Worm (Caenorhabditis elegans) whole organism, L4 larva: ENCODE measurements around the gene sra-33.

ENCODE experiments used
- F37D6.2 ChIP-seq: sonication (generic microtip); optimal IDR thresholded peaks from 2 replicates; lab custom pipeline; 2016; ENCODE audit warnings: mild to moderate bottlenecking, missing genetic modification characterization, missing compliant biosample characterization
- T26A8.4 ChIP-seq: fragments of 200-800 bp; sonication (Bioruptor generic); IDR thresholded peaks from 2 replicates; pipeline ENCODE4 v1.3.6; 2022; ENCODE audit warnings: missing genetic modification characterization, missing compliant biosample characterization
- Y5F2A.4 ChIP-seq: fragments of 200-800 bp; sonication (Bioruptor generic); optimal IDR thresholded peaks from 2 replicates; lab custom pipeline; 2018; ENCODE audit warnings: mild to moderate bottlenecking, missing genetic modification characterization, missing compliant biosample characterization
- aly-2 ChIP-seq: sonication (generic microtip); optimal IDR thresholded peaks from 2 replicates; lab custom pipeline; 2018; ENCODE audit warnings: missing biosample characterization, missing genetic modification characterization
- ceh-20 ChIP-seq: fragments of 200-800 bp; sonication (Bioruptor generic); IDR thresholded peaks from 2 replicates; pipeline ENCODE4 v1.3.6; 2022; ENCODE audit warnings: missing genetic modification reagents, missing genetic modification characterization, missing compliant biosample characterization
- ceh-62 ChIP-seq: sonication (generic microtip); optimal IDR thresholded peaks from 2 replicates; lab custom pipeline; 2017; ENCODE audit warnings: missing biosample characterization, missing genetic modification characterization
- ces-1 ChIP-seq: fragments of 150-350 bp; sonication (generic microtip); optimal IDR thresholded peaks from 4 replicates; lab custom pipeline; 2014; ENCODE audit warnings: missing biosample characterization, missing genetic modification reagents, missing genetic modification characterization
- daf-16 ChIP-seq, 3 experiments: sonication (generic microtip); optimal IDR thresholded peaks; 2 replicates each; lab custom pipeline; 2016 to 2017; ENCODE audit warnings: missing genetic modification characterization in 3 of 3, missing genetic modification reagents in 3 of 3, mild to moderate bottlenecking in 2 of 3, missing compliant biosample characterization in 2 of 3, missing biosample characterization in 1 of 3, moderate library complexity in 1 of 3
- daf-8 ChIP-seq: fragments of 200-800 bp; sonication (Bioruptor generic); IDR thresholded peaks from 2 replicates; pipeline ENCODE4 v1.3.6; 2022; ENCODE audit warnings: missing genetic modification characterization, missing compliant biosample characterization
- dmd-6 ChIP-seq: fragments of 200-800 bp; sonication (Bioruptor generic); IDR thresholded peaks from 2 replicates; pipeline ENCODE4 v1.3.6; 2022; ENCODE audit warnings: missing genetic modification reagents, missing genetic modification characterization, missing compliant biosample characterization
- dmd-9 ChIP-seq: fragments of 200-800 bp; sonication (Bioruptor generic); IDR thresholded peaks from 2 replicates; pipeline ENCODE4 v1.3.6; 2022; ENCODE audit warnings: missing genetic modification reagents, missing genetic modification characterization, missing compliant biosample characterization
- dpl-1 ChIP-seq: fragments of 150-350 bp; optimal IDR thresholded peaks from 2 replicates; lab custom pipeline; 2014; ENCODE audit warnings: missing biosample characterization, missing genetic modification reagents, missing genetic modification characterization
- dve-1 ChIP-seq: sonication (generic microtip); optimal IDR thresholded peaks from 2 replicates; lab custom pipeline; 2017; ENCODE audit warnings: antibody characterized with exemption, mild to moderate bottlenecking, missing genetic modification characterization, missing compliant biosample characterization; ENCODE audit not compliant: insufficient read depth
- egl-27 ChIP-seq: sonication (generic microtip); optimal IDR thresholded peaks from 3 replicates; lab custom pipeline; 2017; ENCODE audit warnings: missing biosample characterization, missing genetic modification reagents, missing genetic modification characterization
- hlh-30 ChIP-seq: sonication (generic microtip); optimal IDR thresholded peaks from 2 replicates; lab custom pipeline; 2017; ENCODE audit warnings: antibody characterized with exemption, mild to moderate bottlenecking, missing genetic modification characterization, missing compliant biosample characterization; ENCODE audit not compliant: insufficient read depth
- lin-13 ChIP-seq: fragments of 150-350 bp; optimal IDR thresholded peaks from 2 replicates; lab custom pipeline; 2014; ENCODE audit warnings: missing biosample characterization, missing genetic modification reagents, missing genetic modification characterization
- lin-15B ChIP-seq: fragments of 150-350 bp; sonication (generic microtip); optimal IDR thresholded peaks from 3 replicates; lab custom pipeline; 2014; ENCODE audit warnings: missing biosample characterization, missing genetic modification characterization
- madf-5 ChIP-seq, 2 experiments: fragments of 200-800 bp; sonication (Bioruptor generic); IDR thresholded peaks; 2 replicates each; pipeline ENCODE4 v1.3.6; 2022; ENCODE audit warnings: missing compliant biosample characterization in 2 of 2, missing genetic modification characterization in 2 of 2
- madf-9 ChIP-seq: fragments of 200-800 bp; sonication (Bioruptor generic); conservative IDR thresholded peaks from 2 replicates; pipeline ENCODE4 v1.3.6; 2022; ENCODE audit warnings: missing genetic modification reagents, missing genetic modification characterization, missing compliant biosample characterization
- mdt-29 ChIP-seq: fragments of 200-800 bp; sonication (Bioruptor generic); IDR thresholded peaks from 2 replicates; pipeline ENCODE4 v1.3.6; 2022; ENCODE audit warnings: missing genetic modification reagents, missing genetic modification characterization, missing compliant biosample characterization
- mep-1 ChIP-seq: fragments of 150-350 bp; sonication (generic microtip); optimal IDR thresholded peaks from 3 replicates; lab custom pipeline; 2014; ENCODE audit warnings: missing biosample characterization, missing genetic modification characterization
- nhr-10 ChIP-seq: fragments of 150-350 bp; optimal IDR thresholded peaks from 2 replicates; lab custom pipeline; 2014; ENCODE audit warnings: missing biosample characterization, missing genetic modification characterization
- nhr-11 ChIP-seq: fragments of 150-350 bp; optimal IDR thresholded peaks from 2 replicates; lab custom pipeline; 2014; ENCODE audit warnings: missing biosample characterization, missing genetic modification characterization
- nhr-28 ChIP-seq: fragments of 150-350 bp; optimal IDR thresholded peaks from 2 replicates; lab custom pipeline; 2014; ENCODE audit warnings: missing biosample characterization, missing genetic modification characterization
- nhr-48 ChIP-seq: sonication (generic microtip); optimal IDR thresholded peaks from 2 replicates; lab custom pipeline; 2016; ENCODE audit warnings: mild to moderate bottlenecking, missing genetic modification characterization, missing compliant biosample characterization
- nhr-76 ChIP-seq: fragments of 150-350 bp; optimal IDR thresholded peaks from 2 replicates; lab custom pipeline; 2014; ENCODE audit warnings: missing biosample characterization, missing genetic modification characterization
- php-3 ChIP-seq: fragments of 200-800 bp; sonication (Bioruptor generic); IDR thresholded peaks from 2 replicates; pipeline ENCODE4 v1.3.6; 2022; ENCODE audit warnings: missing genetic modification reagents, missing genetic modification characterization, missing compliant biosample characterization
- pqm-1 ChIP-seq: sonication (generic microtip); optimal IDR thresholded peaks from 2 replicates; lab custom pipeline; 2017; ENCODE audit warnings: missing biosample characterization, missing genetic modification characterization
- rbr-2 ChIP-seq: sonication (generic microtip); optimal IDR thresholded peaks from 2 replicates; lab custom pipeline; 2016; ENCODE audit warnings: missing genotype, missing genetic modification characterization, missing compliant biosample characterization
- tra-1 ChIP-seq: fragments of 200-800 bp; sonication (Bioruptor generic); IDR thresholded peaks from 2 replicates; pipeline ENCODE4 v1.3.6; 2022; ENCODE audit warnings: missing genetic modification reagents, missing genetic modification characterization, missing compliant biosample characterization
- unc-62 ChIP-seq, 3 experiments: fragments of 150-350 bp in 1 of 3; sonication (generic microtip); optimal IDR thresholded peaks in 2 of 3; peaks in 1 of 3; 1 replicate in 1 of 3; 2 replicates in 2 of 3; lab custom pipeline; 2014 to 2017; ENCODE audit warnings: missing biosample characterization in 3 of 3, missing genetic modification characterization in 3 of 3, missing genetic modification reagents in 3 of 3, missing genotype in 1 of 3
- vab-7 ChIP-seq: fragments of 200-800 bp; sonication (Bioruptor generic); IDR thresholded peaks from 2 replicates; pipeline ENCODE4 v1.3.6; 2022; ENCODE audit warnings: missing genetic modification reagents, missing genetic modification characterization, missing compliant biosample characterization
- zfp-3 ChIP-seq: fragments of 200-800 bp; sonication (Bioruptor generic); conservative IDR thresholded peaks from 2 replicates; pipeline ENCODE4 v1.3.6; 2022; ENCODE audit warnings: missing genetic modification reagents, missing genetic modification characterization, missing compliant biosample characterization
- zip-2 ChIP-seq: fragments of 150-350 bp; optimal IDR thresholded peaks from 2 replicates; lab custom pipeline; 2014; ENCODE audit warnings: missing biosample characterization, missing genetic modification characterization
- ztf-11 ChIP-seq: fragments of 150-350 bp; optimal IDR thresholded peaks from 2 replicates; lab custom pipeline; 2014; ENCODE audit warnings: missing biosample characterization, missing genetic modification characterization

sra-33 gene

DNA sequence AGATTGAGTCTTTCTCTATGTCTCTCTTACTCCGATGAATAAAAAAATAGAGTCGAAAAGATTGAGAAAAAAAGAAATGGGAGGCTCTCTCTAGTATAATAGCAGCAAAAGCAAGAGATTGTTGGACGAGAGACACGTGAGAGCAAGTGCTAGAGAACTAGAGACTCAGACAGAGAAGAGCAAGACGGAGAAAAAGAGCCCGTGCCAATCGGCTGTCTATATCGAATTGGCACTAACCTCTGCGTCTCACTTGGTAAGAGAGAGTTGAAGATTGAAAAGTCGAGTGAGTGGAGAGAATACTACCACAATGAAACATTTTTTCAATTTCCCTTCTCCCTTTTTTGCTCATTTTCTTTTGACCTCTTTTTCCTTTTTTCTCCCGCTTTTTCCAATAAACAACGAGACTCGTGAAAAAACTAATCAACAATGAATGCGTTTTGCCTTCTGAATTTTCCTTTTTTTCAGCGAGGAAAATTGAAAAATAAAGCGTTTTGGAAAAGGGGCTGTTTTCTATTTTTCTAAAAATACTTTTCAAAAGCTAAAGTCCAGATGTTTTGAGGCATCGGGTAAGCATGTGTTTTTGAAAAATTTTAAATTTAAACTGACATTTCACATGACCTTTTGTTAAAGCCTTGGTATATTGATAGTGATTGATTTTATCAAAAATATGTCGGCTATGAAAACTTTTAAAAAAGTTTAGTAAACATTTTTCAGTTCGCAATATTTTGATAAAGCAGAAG is 30.3 kb downstream of the sra-33 start (continued):
- TF ChIP-seq lin-15B (tag; lab: Kevin White, UChicago) (no peak), dpl-1 (GFP tag; lab: Kevin White, UChicago) (peak; percentile 46), nhr-11 (tag; lab: Kevin White, UChicago) (peak; percentile 75), unc-62 (GFP tag; optimal IDR thresholded peaks at IDR 0.05 in 1 of 2; lab: Kevin White, UChicago) (peak in 1 of 2 experiments; percentile 93), unc-62 (tag; optimal IDR thresholded peaks at IDR 0.05; lab: Kevin White, UChicago) (no peak), mep-1 (tag; lab: Kevin White, UChicago) (peak; percentile 63), pqm-1 (tag; lab: Kevin White, UChicago) (peak; percentile 15), hlh-30 (tag; lab: Kevin White, UChicago) (peak; percentile 90), nhr-10 (no peak), ceh-62 (tag; lab: Kevin White, UChicago) (no peak), daf-8 (GFP tag; lab: Robert Waterston, UW) (no peak), madf-5 (GFP tag; IDR thresholded peaks at IDR 0.05; lab: Robert Waterston, UW) (no peak), zfp-3 (GFP tag; lab: Robert Waterston, UW) (no peak), mdt-29 (no peak), nhr-76 (no peak), F37D6.2 (tag; lab: Kevin White, UChicago) (peak; percentile 28), tra-1 (no peak)

DNA sequence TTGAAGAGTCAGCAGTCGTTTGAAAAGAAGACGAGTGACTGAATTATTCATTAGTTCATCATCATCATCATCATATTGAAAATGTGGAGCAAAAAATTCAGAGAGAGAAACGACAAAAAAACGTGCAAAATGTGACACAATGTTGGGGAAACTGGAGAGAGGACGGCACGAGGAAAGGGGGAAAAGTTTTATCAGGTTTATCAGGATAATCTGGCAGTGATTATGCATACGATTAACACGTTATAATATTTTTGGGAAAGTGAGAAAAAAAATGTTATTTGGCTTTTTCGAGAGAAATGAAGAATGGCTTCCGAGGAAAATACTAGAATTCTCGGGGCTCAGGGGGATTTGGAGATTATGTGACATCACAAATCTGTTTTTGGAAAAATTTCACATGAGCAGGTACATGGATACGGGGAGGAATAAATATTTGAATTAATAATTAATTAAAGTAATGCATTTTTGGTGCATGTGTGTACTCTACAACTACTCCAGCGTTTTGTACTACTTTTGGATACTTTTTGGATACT is 31.9 kb downstream of the sra-33 start, which contains the start of gene camt-1:
TSS of gene camt-1 (minus strand) at position 51 of the 530 bp plus-strand sequence.
- TF ChIP-seq Y5F2A.4 (GFP tag; lab: Kevin White, UChicago): no peak
- no peak for TF ChIP-seq madf-9
- TF ChIP-seq dmd-6: no peak
- no peak for TF ChIP-seq rbr-2 (tag; lab: Kevin White, UChicago)
- TF ChIP-seq ztf-11 (tag; lab: Kevin White, UChicago): no peak
- no peak for TF ChIP-seq ceh-20
- TF ChIP-seq egl-27 (tag; lab: Kevin White, UChicago): no peak
- TF ChIP-seq lin-13 (GFP tag; lab: Kevin White, UChicago): no peak
- TF ChIP-seq ces-1 (GFP tag; lab: Kevin White, UChicago): no peak
- no peak for TF ChIP-seq vab-7 (GFP tag; lab: Robert Waterston, UW)
- no peak for TF ChIP-seq dmd-9 (GFP tag; lab: Robert Waterston, UW)
- TF ChIP-seq nhr-11 (tag; lab: Kevin White, UChicago): no peak
- no peak for TF ChIP-seq aly-2
- TF ChIP-seq zip-2: no peak

ce11 chrII:4495844-4496243 is 41.2 kb downstream of the sra-33 start:
- TF ChIP-seq dmd-6 (peak; percentile 45), daf-16 (GFP tag; optimal IDR thresholded peaks at IDR 0.05; lab: Kevin White, UChicago) (no peak), daf-16 (tag; optimal IDR thresholded peaks at IDR 0.05; lab: Kevin White, UChicago) (peak; percentile 27), T26A8.4 (GFP tag; lab: Robert Waterston, UW) (no peak), dve-1 (tag; lab: Kevin White, UChicago) (peak; percentile 17), nhr-48 (tag; lab: Kevin White, UChicago) (no peak), php-3 (GFP tag; lab: Robert Waterston, UW) (0 out of 2 replicates have a peak, but pooled peaks have one; percentile 53), tra-1 (0 out of 2 replicates have a peak, but pooled peaks have one; percentile 41), pqm-1 (tag; lab: Kevin White, UChicago) (peak; percentile 40), nhr-28 (tag; lab: Kevin White, UChicago) (peak; percentile 53), ces-1 (GFP tag; lab: Kevin White, UChicago) (no peak)
